Worm (Caenorhabditis elegans) whole organism, L1 larva: ENCODE measurements around the gene ula-1.

Source experiments
- egl-27 ChIP-seq, 2 experiments: fragments of 150-350 bp in 1 of 2; sonication (generic microtip); optimal IDR thresholded peaks; 3 replicates each; lab custom pipeline; 2017 to 2018; ENCODE audit warnings: missing biosample characterization in 2 of 2, missing genetic modification characterization in 2 of 2, missing genetic modification reagents in 2 of 2
- fkh-10 ChIP-seq: sonication (generic microtip); optimal IDR thresholded peaks from 2 replicates; lab custom pipeline; 2017; ENCODE audit warnings: missing biosample characterization, missing genetic modification reagents, missing genetic modification characterization
- irx-1 ChIP-seq: sonication (generic microtip); optimal IDR thresholded peaks from 2 replicates; lab custom pipeline; 2016; ENCODE audit warnings: missing genetic modification characterization, missing compliant biosample characterization
- mdl-1 ChIP-seq, 2 experiments: fragments of 150-350 bp; optimal IDR thresholded peaks; 2 replicates each; lab custom pipeline; 2014 to 2017; ENCODE audit warnings: missing biosample characterization in 2 of 2, missing genetic modification characterization in 2 of 2, inconsistent platforms in 1 of 2
- mef-2 ChIP-seq: fragments of 150-350 bp; optimal IDR thresholded peaks from 2 replicates; lab custom pipeline; 2014; ENCODE audit warnings: missing biosample characterization, missing genetic modification characterization
- mep-1 ChIP-seq: fragments of 150-350 bp; optimal IDR thresholded peaks from 2 replicates; lab custom pipeline; 2014; ENCODE audit warnings: missing biosample characterization, missing genetic modification characterization
- nhr-11 ChIP-seq: fragments of 150-350 bp; optimal IDR thresholded peaks from 2 replicates; lab custom pipeline; 2014; ENCODE audit warnings: missing biosample characterization, missing genetic modification characterization
- nhr-12 ChIP-seq: sonication (generic microtip); optimal IDR thresholded peaks from 2 replicates; lab custom pipeline; 2017; ENCODE audit warnings: missing biosample characterization, missing genetic modification characterization
- nhr-237 ChIP-seq: fragments of 150-350 bp; optimal IDR thresholded peaks from 2 replicates; lab custom pipeline; 2014; ENCODE audit warnings: missing biosample characterization, missing genetic modification characterization
- skn-1 ChIP-seq: fragments of 150-350 bp; optimal IDR thresholded peaks from 2 replicates; lab custom pipeline; 2014; ENCODE audit warnings: missing biosample characterization, missing genetic modification characterization
- snpc-4 ChIP-seq: fragments of 150-350 bp; optimal IDR thresholded peaks from 2 replicates; lab custom pipeline; 2014; ENCODE audit warnings: missing biosample characterization, missing genetic modification characterization
- swsn-7 ChIP-seq: sonication (generic microtip); optimal IDR thresholded peaks from 2 replicates; lab custom pipeline; 2016; ENCODE audit warnings: missing genetic modification characterization, missing compliant biosample characterization
- unc-62 ChIP-seq: fragments of 150-350 bp; optimal IDR thresholded peaks from 2 replicates; lab custom pipeline; 2014; ENCODE audit warnings: missing biosample characterization, missing genetic modification reagents, missing genetic modification characterization
- xbp-1 ChIP-seq: sonication (generic microtip); optimal IDR thresholded peaks from 2 replicates; lab custom pipeline; 2016; ENCODE audit warnings: missing genetic modification characterization, missing compliant biosample characterization

DNA sequence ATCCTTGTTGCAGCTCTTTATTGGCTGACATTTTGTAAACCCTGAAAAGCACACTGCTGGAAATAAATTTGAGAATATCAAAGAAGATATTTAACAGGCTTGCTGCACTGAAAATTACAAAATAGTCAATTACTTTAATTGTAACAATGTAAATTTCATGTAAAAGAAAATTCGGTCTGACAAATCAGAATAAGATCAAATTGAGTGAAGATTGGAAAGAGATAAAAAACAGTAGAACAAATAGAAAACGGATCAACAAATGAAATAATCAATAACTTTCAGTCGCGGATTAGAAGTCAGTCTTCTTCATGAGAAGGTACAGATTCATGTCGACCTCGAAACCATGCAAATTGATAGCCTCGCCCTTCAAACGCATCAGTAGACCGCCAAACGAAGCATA is 3.0 kb downstream of the ula-1 start, which contains the start of gene rars-1:
- TF ChIP-seq irx-1 (tag; lab: Kevin White, UChicago) (no peak), skn-1 (tag; lab: Kevin White, UChicago) (no peak), swsn-7 (no peak), mdl-1 (tag; optimal IDR thresholded peaks at IDR 0.05; lab: Kevin White, UChicago) (no peak), nhr-237 (no peak), mef-2 (tag; lab: Kevin White, UChicago) (no peak), xbp-1 (tag; lab: Kevin White, UChicago) (no peak), nhr-11 (tag; lab: Kevin White, UChicago) (no peak), egl-27 (tag; optimal IDR thresholded peaks at IDR 0.05; lab: Kevin White, UChicago) (no peak), snpc-4 (tag; lab: Kevin White, UChicago) (no peak), mep-1 (tag; lab: Kevin White, UChicago) (no peak), unc-62 (GFP tag; lab: Kevin White, UChicago) (no peak), fkh-10 (no peak), nhr-12 (no peak)
